Fruit fly (Drosophila melanogaster) whole organism, embryonic: ENCODE measurements around the gene Acp29AB.
A peak's percentile ranks its signal among the peaks of the same experiment; 100 is the strongest.

Experiments
- Antp ChIP-seq: fragments of 200-800 bp; sonication (Bioruptor generic); optimal IDR thresholded peaks from 3 replicates; lab custom pipeline; 2016; ENCODE audit warnings: missing biosample characterization, missing genetic modification characterization
- Asciz ChIP-seq: fragments of 200-800 bp; sonication (Bioruptor generic); optimal IDR thresholded peaks from 2 replicates; lab custom pipeline; 2017; ENCODE audit warnings: missing biosample characterization, mild to moderate bottlenecking, missing genetic modification characterization, missing genetic modification reagents
- Atf3 ChIP-seq: fragments of 200-800 bp; sonication (Bioruptor generic); optimal IDR thresholded peaks from 3 replicates; lab custom pipeline; 2016; ENCODE audit warnings: missing biosample characterization, missing genetic modification characterization
- B-H2 ChIP-seq: fragments of 200-800 bp; sonication (Bioruptor generic); optimal IDR thresholded peaks from 2 replicates; lab custom pipeline; 2018; ENCODE audit warnings: missing biosample characterization, mild to moderate bottlenecking, missing genetic modification characterization
- CG10565 ChIP-seq: fragments of 200-800 bp; sonication (Bioruptor generic); optimal IDR thresholded peaks from 3 replicates; lab custom pipeline; 2016; ENCODE audit warnings: missing biosample characterization, mild to moderate bottlenecking, missing genetic modification characterization
- CG11247 ChIP-seq: fragments of 200-800 bp; sonication (Bioruptor generic); IDR thresholded peaks from 2 replicates; pipeline ENCODE4 v1.3.6; 2022; ENCODE audit warnings: missing biosample characterization, missing genetic modification characterization
- CG11504 ChIP-seq: fragments of 200-800 bp; sonication (Bioruptor generic); optimal IDR thresholded peaks from 3 replicates; lab custom pipeline; 2019; ENCODE audit warnings: missing biosample characterization, mild to moderate bottlenecking, missing genetic modification characterization, moderate library complexity
- CG11723 ChIP-seq: fragments of 200-800 bp; sonication (Bioruptor generic); optimal IDR thresholded peaks from 2 replicates; lab custom pipeline; 2017; ENCODE audit warnings: missing biosample characterization, mild to moderate bottlenecking, missing genetic modification characterization
- CG12104 ChIP-seq: fragments of 200-800 bp; sonication (Bioruptor generic); optimal IDR thresholded peaks from 3 replicates; lab custom pipeline; 2016; ENCODE audit warnings: missing biosample characterization, missing genetic modification characterization
- CG13296 ChIP-seq: fragments of 200-800 bp; sonication (Bioruptor generic); optimal IDR thresholded peaks from 3 replicates; lab custom pipeline; 2018; ENCODE audit warnings: missing biosample characterization, mild to moderate bottlenecking, missing genetic modification characterization
- CG14965 ChIP-seq: fragments of 200-800 bp; sonication (Bioruptor generic); optimal IDR thresholded peaks from 2 replicates; lab custom pipeline; 2016; ENCODE audit warnings: missing biosample characterization, missing genetic modification characterization, borderline replicate concordance
- CG15479 ChIP-seq: fragments of 200-800 bp; sonication (Bioruptor generic); optimal IDR thresholded peaks from 3 replicates; lab custom pipeline; 2019; ENCODE audit warnings: missing biosample characterization, mild to moderate bottlenecking, missing genetic modification characterization, moderate library complexity
- CG17829 ChIP-seq: fragments of 200-800 bp; optimal IDR thresholded peaks from 2 replicates; lab custom pipeline; 2019; ENCODE audit warnings: missing biosample characterization, mild to moderate bottlenecking, missing genetic modification characterization, moderate library complexity
- CG17912 ChIP-seq: fragments of 200-800 bp; sonication (Bioruptor generic); optimal IDR thresholded peaks from 2 replicates; lab custom pipeline; 2018; ENCODE audit warnings: missing biosample characterization, mild to moderate bottlenecking, missing genetic modification characterization
- CG1832 ChIP-seq: fragments of 200-800 bp; sonication (Bioruptor generic); optimal IDR thresholded peaks from 2 replicates; lab custom pipeline; 2017; ENCODE audit warnings: missing biosample characterization, mild to moderate bottlenecking, missing genetic modification characterization, inconsistent platforms
- CG30020 ChIP-seq: fragments of 200-800 bp; optimal IDR thresholded peaks from 2 replicates; lab custom pipeline; 2019; ENCODE audit warnings: missing biosample characterization, mild to moderate bottlenecking, missing genetic modification characterization, moderate library complexity
- CG33213 ChIP-seq: fragments of 200-800 bp; sonication (Bioruptor generic); optimal IDR thresholded peaks from 3 replicates; lab custom pipeline; 2016; ENCODE audit warnings: missing biosample characterization, missing genetic modification characterization
- CG3726 ChIP-seq: fragments of 200-800 bp; sonication (Bioruptor generic); IDR thresholded peaks from 3 replicates; pipeline ENCODE4, ENCODE4 v1.3.6; 2022; ENCODE audit warnings: missing biosample characterization, missing genetic modification characterization
- CG3838 ChIP-seq: fragments of 200-800 bp; sonication (Bioruptor generic); optimal IDR thresholded peaks from 3 replicates; lab custom pipeline; 2016; ENCODE audit warnings: missing biosample characterization, missing genetic modification characterization
- CG4404 ChIP-seq: fragments of 200-800 bp; sonication (Bioruptor generic); IDR thresholded peaks from 2 replicates; pipeline ENCODE4 v1.3.6; 2022; ENCODE audit warnings: missing biosample characterization, missing genetic modification characterization
- CG4617 ChIP-seq: fragments of 200-800 bp; sonication (Bioruptor generic); optimal IDR thresholded peaks from 3 replicates; lab custom pipeline; 2016; ENCODE audit warnings: missing biosample characterization, missing genetic modification characterization, borderline replicate concordance
- CG6683 ChIP-seq: fragments of 200-800 bp; sonication (Bioruptor generic); optimal IDR thresholded peaks from 2 replicates; lab custom pipeline; 2017; ENCODE audit warnings: missing biosample characterization, mild to moderate bottlenecking, missing genetic modification characterization, missing genetic modification reagents
- CG7928 ChIP-seq: fragments of 200-800 bp; sonication (Bioruptor generic); optimal IDR thresholded peaks from 2 replicates; lab custom pipeline; 2017; ENCODE audit warnings: missing biosample characterization, mild to moderate bottlenecking, missing genetic modification characterization
- CG8478 ChIP-seq: fragments of >200 bp; optimal IDR thresholded peaks from 2 replicates; lab custom pipeline; 2018
- CG9727 ChIP-seq: fragments of 200-800 bp; sonication (Bioruptor generic); optimal IDR thresholded peaks from 3 replicates; lab custom pipeline; 2017; ENCODE audit warnings: missing biosample characterization, mild to moderate bottlenecking, missing genetic modification characterization
- CG9797 ChIP-seq: fragments of 200-800 bp; sonication (Bioruptor generic); optimal IDR thresholded peaks from 3 replicates; lab custom pipeline; 2018; ENCODE audit warnings: missing biosample characterization, mild to moderate bottlenecking, missing genetic modification characterization
- CG9876 ChIP-seq: fragments of 200-800 bp; sonication (Bioruptor generic); optimal IDR thresholded peaks from 2 replicates; lab custom pipeline; 2016; ENCODE audit warnings: missing biosample characterization, missing genetic modification characterization
- D19A ChIP-seq: fragments of 200-800 bp; optimal IDR thresholded peaks from 3 replicates; lab custom pipeline; 2019; ENCODE audit warnings: missing biosample characterization, mild to moderate bottlenecking, missing genetic modification characterization, moderate library complexity
- Doc3 ChIP-seq: fragments of 200-800 bp; sonication (Bioruptor generic); IDR thresholded peaks from 3 replicates; pipeline ENCODE4 v1.3.6; 2022; ENCODE audit warnings: missing biosample characterization, missing genetic modification characterization; ENCODE audit not compliant: partially characterized antibody
- HmgD ChIP-seq: fragments of 200-800 bp; sonication (Bioruptor generic); optimal IDR thresholded peaks from 3 replicates; lab custom pipeline; 2016; ENCODE audit warnings: missing biosample characterization, missing genetic modification characterization
- Lim3 ChIP-seq: fragments of 200-800 bp; sonication (Bioruptor generic); IDR thresholded peaks from 2 replicates; pipeline ENCODE4 v1.3.6; 2022; ENCODE audit warnings: missing biosample characterization, missing genetic modification characterization
- Nf-YC ChIP-seq: fragments of 200-800 bp; optimal IDR thresholded peaks from 3 replicates; lab custom pipeline; 2019; ENCODE audit warnings: missing biosample characterization, mild to moderate bottlenecking, missing genetic modification characterization, moderate library complexity
- Poxn ChIP-seq: fragments of 200-800 bp; sonication (Bioruptor generic); IDR thresholded peaks from 2 replicates; pipeline ENCODE4 v1.3.6; 2022; ENCODE audit warnings: missing biosample characterization, missing genetic modification characterization
- Sox100B ChIP-seq: fragments of 200-800 bp; sonication (Bioruptor generic); optimal IDR thresholded peaks from 3 replicates; lab custom pipeline; 2018; ENCODE audit warnings: missing biosample characterization, mild to moderate bottlenecking, missing genetic modification characterization
- Stat92E ChIP-seq, 3 experiments: fragments of >200 bp in 2 of 3; fragments of 200-800 bp in 1 of 3; sonication (Bioruptor generic) in 1 of 3; optimal IDR thresholded peaks; 2 replicates each; lab custom pipeline; 2017 to 2019; ENCODE audit warnings: missing biosample characterization in 3 of 3, missing genetic modification characterization in 3 of 3, mild to moderate bottlenecking in 1 of 3, moderate library complexity in 1 of 3
- Xrp1 ChIP-seq: fragments of 200-800 bp; sonication (Bioruptor generic); IDR thresholded peaks from 2 replicates; pipeline ENCODE4 v1.3.6; 2022; ENCODE audit warnings: missing biosample characterization, missing genetic modification characterization
- YL-1 ChIP-seq: fragments of 200-800 bp; sonication (Bioruptor generic); optimal IDR thresholded peaks from 3 replicates; lab custom pipeline; 2017; ENCODE audit warnings: missing biosample characterization, mild to moderate bottlenecking, missing genetic modification characterization
- bigmax ChIP-seq: fragments of 200-800 bp; sonication (Bioruptor generic); optimal IDR thresholded peaks from 2 replicates; lab custom pipeline; 2018; ENCODE audit warnings: missing biosample characterization, mild to moderate bottlenecking, missing genetic modification characterization
- chm ChIP-seq: fragments of 200-800 bp; sonication (Bioruptor generic); IDR thresholded peaks from 2 replicates; pipeline ENCODE4 v1.3.6; 2022; ENCODE audit warnings: missing biosample characterization, missing genetic modification characterization
- ci ChIP-seq: fragments of 200-800 bp; sonication (Bioruptor generic); IDR thresholded peaks from 3 replicates; pipeline ENCODE4 v1.3.6; 2022; ENCODE audit warnings: missing biosample characterization, missing genetic modification characterization
- croc ChIP-seq: fragments of 200-800 bp; sonication (Bioruptor generic); conservative IDR thresholded peaks from 3 replicates; pipeline ENCODE4 v1.3.6; 2022; ENCODE audit warnings: missing biosample characterization, missing genetic modification characterization
- fd3F ChIP-seq: fragments of 200-800 bp; sonication (Bioruptor generic); optimal IDR thresholded peaks from 2 replicates; lab custom pipeline; 2018; ENCODE audit warnings: missing biosample characterization, mild to moderate bottlenecking, missing genetic modification characterization, moderate library complexity
- hth ChIP-seq: fragments of >200 bp; optimal IDR thresholded peaks from 2 replicates; lab custom pipeline; 2017; ENCODE audit warnings: inconsistent platforms
- knrl ChIP-seq: fragments of 200-800 bp; sonication (Bioruptor generic); IDR thresholded peaks from 3 replicates; pipeline ENCODE4 v1.3.6; 2022; ENCODE audit warnings: missing biosample characterization, missing genetic modification characterization; ENCODE audit not compliant: partially characterized antibody
- lab ChIP-seq: fragments of 200-800 bp; sonication (Bioruptor generic); optimal IDR thresholded peaks from 3 replicates; lab custom pipeline; 2017; ENCODE audit warnings: missing biosample characterization, missing genetic modification characterization, mild to moderate bottlenecking, moderate library complexity, missing genetic modification reagents
- pita ChIP-seq: fragments of 200-800 bp; sonication (Bioruptor generic); optimal IDR thresholded peaks from 2 replicates; lab custom pipeline; 2017; ENCODE audit warnings: missing biosample characterization, mild to moderate bottlenecking, missing genetic modification characterization
- pum ChIP-seq: fragments of 200-800 bp; sonication (Bioruptor generic); optimal IDR thresholded peaks from 2 replicates; lab custom pipeline; 2016; ENCODE audit warnings: missing biosample characterization, missing genetic modification characterization
- salm ChIP-seq: fragments of 200-800 bp; sonication (Bioruptor generic); optimal IDR thresholded peaks from 2 replicates; lab custom pipeline; 2018; ENCODE audit warnings: missing biosample characterization, mild to moderate bottlenecking, missing genetic modification characterization
- sqz ChIP-seq: fragments of 200-800 bp; sonication (Bioruptor generic); optimal IDR thresholded peaks from 3 replicates; lab custom pipeline; 2018; ENCODE audit warnings: missing biosample characterization, mild to moderate bottlenecking, missing genetic modification characterization
- tap ChIP-seq: fragments of 200-800 bp; optimal IDR thresholded peaks from 3 replicates; lab custom pipeline; 2019; ENCODE audit warnings: missing biosample characterization, mild to moderate bottlenecking, missing genetic modification characterization, moderate library complexity
- zfh1 ChIP-seq: fragments of 200-800 bp; sonication (Bioruptor generic); IDR thresholded peaks from 3 replicates; pipeline ENCODE4 v1.3.6; 2022; ENCODE audit warnings: missing biosample characterization, missing genetic modification characterization

The Acp29AB gene

dm6 chr2L:8382646-8383045, 10.4 kb downstream of the Acp29AB start, which contains the start of the genes CG13392 and Rcd4 (continued):
- TF ChIP-seq CG12104 (GFP tag; lab: Kevin White, UChicago): no peak
- TF ChIP-seq CG13296 (GFP tag; lab: Kevin White, UChicago): peak; percentile 41
- peak; percentile 67; the same call in 1 of the 3 replicates for TF ChIP-seq Doc3 (GFP tag; lab: Robert Waterston, UW)
- TF ChIP-seq sqz: no peak
- TF ChIP-seq CG3726: no peak
- TF ChIP-seq CG4617: peak; percentile 84
- no peak for TF ChIP-seq Asciz (GFP tag; lab: Kevin White, UChicago)
- TF ChIP-seq hth (lab: Kevin White, UChicago): no peak
- peak; percentile 25 for TF ChIP-seq CG7928 (GFP tag; lab: Kevin White, UChicago)
- peak; percentile 46 for TF ChIP-seq CG11504 (tag; lab: Kevin White, UChicago)
- TF ChIP-seq CG1832 (GFP tag; lab: Kevin White, UChicago): no peak
- TF ChIP-seq CG9876 (GFP tag; lab: Kevin White, UChicago): peak; percentile 45
- TF ChIP-seq CG3838: no peak
- TF ChIP-seq HmgD (GFP tag; lab: Kevin White, UChicago): peak; percentile 63
- no peak for TF ChIP-seq croc (GFP tag; lab: Robert Waterston, UW)
- TF ChIP-seq fd3F (GFP tag; lab: Kevin White, UChicago): peak; percentile 16
- peak; percentile 3 for TF ChIP-seq CG11723
- TF ChIP-seq CG15479 (GFP tag; lab: Kevin White, UChicago): no peak
- TF ChIP-seq Xrp1: peak; percentile 71
- TF ChIP-seq pum: peak; percentile 61
- TF ChIP-seq knrl (GFP tag; lab: Robert Waterston, UW): peak; percentile 51; the same call in 2 of the 3 replicates
- no peak for TF ChIP-seq CG10565 (GFP tag; lab: Kevin White, UChicago)
- peak; percentile 71 for TF ChIP-seq YL-1 (GFP tag; lab: Kevin White, UChicago)
- TF ChIP-seq CG4404: peak; percentile 48; the same call in 1 of the 2 replicates
- no peak for TF ChIP-seq CG8478
- TF ChIP-seq D19A (tag; lab: Kevin White, UChicago): no peak
- peak; percentile 72 for TF ChIP-seq CG33213 (GFP tag; lab: Kevin White, UChicago)
- TF ChIP-seq Antp (GFP tag; lab: Kevin White, UChicago): peak; percentile 85
- no peak for TF ChIP-seq Poxn (GFP tag; lab: Robert Waterston, UW)
- TF ChIP-seq CG17829 (tag; lab: Kevin White, UChicago): peak; percentile 70
- TF ChIP-seq zfh1 (GFP tag; lab: Robert Waterston, UW): peak; percentile 75; the same call in 2 of the 3 replicates
- TF ChIP-seq CG11247 (GFP tag; lab: Robert Waterston, UW): peak; percentile 69
- no peak for TF ChIP-seq pita (GFP tag; lab: Kevin White, UChicago)
- no peak for TF ChIP-seq CG14965 (GFP tag; lab: Kevin White, UChicago)
- no peak for TF ChIP-seq CG17912
- TF ChIP-seq salm (tag; lab: Kevin White, UChicago): no peak
- no peak for TF ChIP-seq Sox100B
- peak; percentile 33 for TF ChIP-seq CG9797 (GFP tag; lab: Kevin White, UChicago)
- TF ChIP-seq lab (GFP tag; lab: Kevin White, UChicago): peak; percentile 87
- peak; percentile 12 for TF ChIP-seq CG30020 (tag; lab: Kevin White, UChicago)
- TF ChIP-seq tap (tag; lab: Kevin White, UChicago): no peak
- peak; percentile 68; the same call in 2 of the 3 replicates for TF ChIP-seq ci (GFP tag; lab: Robert Waterston, UW)
- TF ChIP-seq CG6683 (GFP tag; lab: Kevin White, UChicago): peak; percentile 32
- TF ChIP-seq chm: peak; percentile 51; the same call in 1 of the 2 replicates
- peak; percentile 59 for TF ChIP-seq Atf3 (GFP tag; lab: Kevin White, UChicago)
- peak; percentile 30 for TF ChIP-seq CG9727 (GFP tag; lab: Kevin White, UChicago)
- peak; percentile 17 for TF ChIP-seq Nf-YC (tag; lab: Kevin White, UChicago)
- peak; percentile 24 for TF ChIP-seq bigmax
- no peak for TF ChIP-seq Lim3
- peak; percentile 76 for TF ChIP-seq B-H2 (GFP tag; lab: Kevin White, UChicago)
- peak in 1 of 3 experiments; percentile 61 for TF ChIP-seq Stat92E (GFP tag; optimal IDR thresholded peaks at IDR 0.05; lab: Kevin White, UChicago)
